Worm (Caenorhabditis elegans) whole organism, early embryonic: ENCODE data around the gene W08E12.9.
A peak's percentile ranks its signal among the peaks of the same experiment; 100 is the strongest.
"Not testable (repeated sequence)": the region's sequence is repeated elsewhere in the genome, so short reads cannot be mapped to it uniquely, and the experiment has no call there.

Experiments used
- B0310.2 ChIP-seq: sonication (generic microtip); optimal IDR thresholded peaks from 2 replicates; lab custom pipeline; 2016; ENCODE audit warnings: mild to moderate bottlenecking, missing genetic modification characterization, missing compliant biosample characterization
- F13C5.2 ChIP-seq: sonication (generic microtip); optimal IDR thresholded peaks from 2 replicates; lab custom pipeline; 2017; ENCODE audit warnings: mild to moderate bottlenecking, missing genetic modification characterization, inconsistent platforms, missing compliant biosample characterization
- aly-1 ChIP-seq: sonication (generic microtip); optimal IDR thresholded peaks from 2 replicates; lab custom pipeline; 2016; ENCODE audit warnings: missing genetic modification characterization, missing compliant biosample characterization
- ama-1 ChIP-seq: fragments of 150-350 bp; optimal IDR thresholded peaks from 2 replicates; lab custom pipeline; 2014
- ceh-13 ChIP-seq: fragments of 200-800 bp; sonication (Bioruptor generic); optimal IDR thresholded peaks from 2 replicates; lab custom pipeline; 2018; ENCODE audit warnings: mild to moderate bottlenecking, missing genetic modification characterization, missing compliant biosample characterization
- ceh-36 ChIP-seq: sonication (generic microtip); optimal IDR thresholded peaks from 2 replicates; lab custom pipeline; 2016; ENCODE audit warnings: missing genetic modification characterization, inconsistent platforms, missing compliant biosample characterization
- ets-7 ChIP-seq: sonication (generic microtip); optimal IDR thresholded peaks from 2 replicates; lab custom pipeline; 2016; ENCODE audit warnings: missing genotype, missing genetic modification characterization, missing compliant biosample characterization
- flt-1 ChIP-seq: fragments of 200-800 bp; sonication (Bioruptor generic); IDR thresholded peaks from 2 replicates; pipeline ENCODE4 v1.3.6; 2022; ENCODE audit warnings: missing genetic modification characterization, missing compliant biosample characterization
- hmbx-1 ChIP-seq: sonication (generic microtip); optimal IDR thresholded peaks from 2 replicates; lab custom pipeline; 2016; ENCODE audit warnings: mild to moderate bottlenecking, missing genetic modification characterization, missing compliant biosample characterization
- hmg-4 ChIP-seq: fragments of 200-800 bp; sonication (Bioruptor generic); optimal IDR thresholded peaks from 2 replicates; lab custom pipeline; 2018; ENCODE audit warnings: mild to moderate bottlenecking, missing genetic modification characterization, missing compliant biosample characterization
- hnd-1 ChIP-seq: sonication (generic microtip); optimal IDR thresholded peaks from 2 replicates; lab custom pipeline; 2016; ENCODE audit warnings: missing genetic modification characterization, missing compliant biosample characterization
- pes-1 ChIP-seq: fragments of 200-800 bp; sonication (Bioruptor generic); IDR thresholded peaks from 2 replicates; pipeline ENCODE4 v1.3.6; 2022; ENCODE audit warnings: missing genetic modification reagents, missing genetic modification characterization, missing compliant biosample characterization
- scrt-1 ChIP-seq: fragments of 200-800 bp; sonication (Bioruptor generic); IDR thresholded peaks from 2 replicates; pipeline ENCODE4 v1.3.6; 2022; ENCODE audit warnings: missing genetic modification characterization, missing compliant biosample characterization
- sea-1 ChIP-seq: fragments of 200-800 bp; sonication (Bioruptor generic); conservative IDR thresholded peaks from 2 replicates; pipeline ENCODE4 v1.3.6; 2022; ENCODE audit warnings: missing genetic modification characterization, missing compliant biosample characterization
- tbx-11 ChIP-seq: fragments of 200-800 bp; sonication (Bioruptor generic); IDR thresholded peaks from 2 replicates; pipeline ENCODE4 v1.3.6; 2022; ENCODE audit warnings: missing genetic modification characterization, missing compliant biosample characterization
- tbx-37 ChIP-seq: fragments of 200-800 bp; sonication (Bioruptor generic); conservative IDR thresholded peaks from 2 replicates; pipeline ENCODE4 v1.3.6; 2022; ENCODE audit warnings: missing genetic modification reagents, missing genetic modification characterization, missing compliant biosample characterization
- tra-4 ChIP-seq: sonication (generic microtip); optimal IDR thresholded peaks from 2 replicates; lab custom pipeline; 2017; ENCODE audit warnings: missing genetic modification characterization, missing compliant biosample characterization

W08E12.9 gene

DNA sequence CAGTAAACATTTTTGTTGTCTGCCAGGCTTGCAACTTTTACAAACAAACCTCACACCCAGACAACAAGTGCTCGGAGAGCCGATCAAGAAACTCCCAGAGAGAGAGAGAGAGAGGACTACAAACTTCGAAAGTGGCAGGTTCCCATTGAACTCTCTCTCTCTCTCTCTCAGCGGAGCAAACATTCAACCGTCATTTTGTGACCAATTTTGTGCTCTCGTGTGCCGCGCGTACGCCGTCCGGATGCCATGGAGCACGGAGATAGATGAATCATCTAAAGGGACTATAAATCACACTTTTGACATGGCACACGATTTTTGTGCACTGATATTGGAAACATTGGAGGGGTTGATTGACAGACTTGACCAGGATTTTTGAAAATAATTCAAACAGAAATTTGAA lies 1.5 kb upstream of the W08E12.9 start:
- no peak for TF ChIP-seq tbx-11
- TF ChIP-seq flt-1 = no peak
- TF ChIP-seq ets-7 (tag; lab: Kevin White, UChicago) = no peak
- no peak for TF ChIP-seq sea-1 (GFP tag; lab: Robert Waterston, UW)
- TF ChIP-seq ceh-13 (GFP tag; lab: Kevin White, UChicago) = no peak
- TF ChIP-seq ama-1 (lab: Kevin White, UChicago) = no peak
- TF ChIP-seq hmbx-1 (tag; lab: Kevin White, UChicago) = no peak
- TF ChIP-seq pes-1 (GFP tag; lab: Robert Waterston, UW) = no peak
- TF ChIP-seq tra-4 (tag; lab: Kevin White, UChicago) = no peak
- TF ChIP-seq aly-1 (tag; lab: Kevin White, UChicago) = no peak
- TF ChIP-seq hnd-1 (tag; lab: Kevin White, UChicago) = no peak
- TF ChIP-seq tbx-37 (GFP tag; lab: Robert Waterston, UW) = no peak
- TF ChIP-seq ceh-36 (tag; lab: Kevin White, UChicago) = no peak
- TF ChIP-seq F13C5.2 (tag; lab: Kevin White, UChicago) = no peak
- no peak for TF ChIP-seq scrt-1 (GFP tag; lab: Robert Waterston, UW)
- no peak for TF ChIP-seq B0310.2
- no peak for TF ChIP-seq hmg-4

DNA sequence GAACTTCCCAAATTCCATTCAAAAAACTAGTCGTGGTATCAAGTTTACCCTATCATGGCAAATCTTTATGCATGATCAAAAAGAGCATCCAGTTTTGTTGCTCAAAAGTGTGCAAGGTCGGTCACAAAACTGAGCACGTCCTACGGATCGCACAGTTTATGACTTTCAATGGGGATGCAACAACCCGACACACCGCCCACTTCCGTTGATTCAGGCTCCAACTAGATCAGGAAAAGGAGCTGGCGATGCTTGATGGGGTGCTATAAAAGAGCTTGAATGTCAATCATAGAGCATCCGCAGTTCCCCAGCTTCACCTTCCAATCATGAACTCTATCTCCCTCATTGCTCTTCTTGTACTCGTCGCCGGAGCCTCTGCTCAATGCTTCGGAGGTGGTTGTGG lies 1.8 kb downstream of the W08E12.9 start, which contains the start of gene W08E12.2:
Gene W08E12.2 (plus strand): TSS at position 301 of the 400 bp plus-strand sequence.
- TF ChIP-seq tbx-11 = no peak
- TF ChIP-seq sea-1 (GFP tag; lab: Robert Waterston, UW) = no peak

DNA sequence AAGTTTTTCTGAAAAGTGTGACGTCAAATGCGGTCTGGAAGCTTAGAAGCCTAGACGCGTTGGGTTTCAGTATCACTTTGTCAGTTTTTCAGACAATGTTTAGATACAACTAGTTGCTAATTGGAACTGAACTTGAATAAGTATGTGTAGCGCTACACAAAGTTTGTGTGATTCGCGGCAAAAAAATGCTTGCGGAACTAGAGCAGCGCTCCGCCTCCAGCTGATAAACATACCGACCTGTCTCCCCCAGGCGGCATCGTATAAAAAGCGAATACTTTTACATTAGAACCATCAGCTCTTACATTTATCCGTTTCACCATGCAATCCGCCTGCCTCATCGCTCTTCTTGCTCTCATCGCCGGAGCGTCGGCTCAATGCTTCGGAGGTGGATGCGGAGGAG lies 3.7 kb downstream of the W08E12.9 start, which contains the start of gene idpp-12:
Gene idpp-12 (plus strand): TSS at position 301 of the 400 bp plus-strand sequence.
- not testable (repeated sequence) for TF ChIP-seq tbx-11; tra-4 (tag; lab: Kevin White, UChicago); sea-1 (GFP tag; lab: Robert Waterston, UW)

DNA sequence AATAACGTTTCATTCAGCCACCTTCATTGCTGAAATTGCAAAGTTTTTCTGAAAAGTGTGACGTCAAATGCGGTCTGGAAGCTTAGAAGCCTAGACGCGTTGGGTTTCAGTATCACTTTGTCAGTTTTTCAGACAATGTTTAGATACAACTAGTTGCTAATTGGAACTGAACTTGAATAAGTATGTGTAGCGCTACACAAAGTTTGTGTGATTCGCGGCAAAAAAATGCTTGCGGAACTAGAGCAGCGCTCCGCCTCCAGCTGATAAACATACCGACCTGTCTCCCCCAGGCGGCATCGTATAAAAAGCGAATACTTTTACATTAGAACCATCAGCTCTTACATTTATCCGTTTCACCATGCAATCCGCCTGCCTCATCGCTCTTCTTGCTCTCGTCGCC lies 5.3 kb downstream of the W08E12.9 start, which contains the start of gene W08E12.4:
Gene W08E12.4 (plus strand): TSS at position 301 of the 400 bp plus-strand sequence.
- not testable (repeated sequence) for TF ChIP-seq sea-1 (GFP tag; lab: Robert Waterston, UW); hnd-1 (tag; lab: Kevin White, UChicago); ceh-36 (tag; lab: Kevin White, UChicago)

DNA sequence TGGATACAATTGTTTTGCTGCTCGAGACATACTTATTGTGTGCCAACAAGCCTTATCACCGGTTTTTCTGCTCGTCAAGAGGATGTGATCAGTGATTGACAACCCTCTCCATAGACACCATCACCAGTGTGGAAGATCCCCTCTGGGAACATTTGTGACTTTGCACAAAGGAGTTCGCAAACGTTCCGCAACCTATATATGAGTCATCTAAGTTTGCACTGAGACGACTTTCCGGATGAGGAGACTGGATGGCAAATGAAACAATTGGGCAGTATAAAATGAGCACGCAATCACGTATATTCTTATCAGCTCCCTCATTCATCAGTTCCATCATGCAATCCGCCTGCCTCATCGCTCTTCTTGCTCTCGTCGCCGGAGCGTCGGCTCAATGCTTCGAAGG lies 6.9 kb downstream of the W08E12.9 start, which contains the start of gene W08E12.5:
Gene W08E12.5 (plus strand): TSS at position 301 of the 400 bp plus-strand sequence.
- TF ChIP-seq ets-7 (tag; lab: Kevin White, UChicago) (no peak), tra-4 (tag; lab: Kevin White, UChicago) (no peak)

DNA sequence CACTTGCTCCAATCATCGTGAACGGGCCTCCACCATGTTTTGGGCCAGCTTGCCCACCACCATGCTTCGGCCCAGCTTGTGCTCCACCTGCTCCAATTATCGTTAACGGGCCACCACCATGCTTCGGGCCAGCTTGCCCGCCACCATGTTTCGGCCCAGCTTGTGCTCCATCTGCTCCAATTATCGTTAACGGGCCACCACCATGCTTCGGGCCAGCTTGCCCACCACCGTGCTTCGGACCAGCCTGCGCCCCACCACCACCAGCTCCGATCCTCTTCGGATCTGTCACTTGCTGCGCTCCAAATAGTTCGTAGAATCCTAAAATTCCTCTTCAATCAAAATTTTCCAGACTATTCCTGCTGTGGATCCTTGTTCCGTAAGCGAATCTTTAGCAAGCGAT lies 8.1 kb downstream of the W08E12.9 start:
- TF ChIP-seq F13C5.2 (tag; lab: Kevin White, UChicago) = no peak
- no peak for TF ChIP-seq tbx-37 (GFP tag; lab: Robert Waterston, UW)
- 0 out of 2 replicates have a peak, but pooled peaks have one; percentile 29 for TF ChIP-seq sea-1 (GFP tag; lab: Robert Waterston, UW)

DNA sequence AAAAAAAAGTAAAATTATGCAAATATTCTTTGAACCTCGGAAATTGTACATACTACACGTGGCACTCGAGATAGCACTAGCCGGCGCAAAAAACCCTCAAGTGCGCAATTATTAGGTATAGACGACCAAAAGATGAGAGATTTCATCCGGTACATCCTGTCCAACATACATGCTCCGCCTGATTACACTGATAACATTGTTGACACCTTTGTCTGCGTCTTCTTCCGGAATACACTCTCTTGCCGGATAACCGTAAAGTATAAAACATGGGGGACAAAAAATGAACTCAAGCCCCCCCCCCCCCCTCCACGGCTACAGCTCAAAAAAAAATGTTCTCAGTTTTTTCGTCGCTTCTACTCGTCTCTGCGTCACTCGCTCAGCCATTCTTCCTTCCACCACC lies 9.1 kb downstream of the W08E12.9 start, which contains the start of gene W08E12.6:
Gene W08E12.6 (plus strand): TSS at position 301 of the 400 bp plus-strand sequence.
- no peak for TF ChIP-seq scrt-1 (GFP tag; lab: Robert Waterston, UW)
- TF ChIP-seq aly-1 (tag; lab: Kevin White, UChicago) = no peak
- TF ChIP-seq tra-4 (tag; lab: Kevin White, UChicago) = no peak
- TF ChIP-seq ceh-36 (tag; lab: Kevin White, UChicago) = no peak
- TF ChIP-seq hmbx-1 (tag; lab: Kevin White, UChicago) = no peak
- no peak for TF ChIP-seq F13C5.2 (tag; lab: Kevin White, UChicago)
- no peak for TF ChIP-seq ets-7 (tag; lab: Kevin White, UChicago)
- TF ChIP-seq ceh-13 (GFP tag; lab: Kevin White, UChicago) = no peak
- no peak for TF ChIP-seq pes-1 (GFP tag; lab: Robert Waterston, UW)
- no peak for TF ChIP-seq sea-1 (GFP tag; lab: Robert Waterston, UW)
- TF ChIP-seq tbx-37 (GFP tag; lab: Robert Waterston, UW) = no peak
- no peak for TF ChIP-seq B0310.2
- TF ChIP-seq hmg-4 = no peak
- TF ChIP-seq hnd-1 (tag; lab: Kevin White, UChicago) = no peak

DNA sequence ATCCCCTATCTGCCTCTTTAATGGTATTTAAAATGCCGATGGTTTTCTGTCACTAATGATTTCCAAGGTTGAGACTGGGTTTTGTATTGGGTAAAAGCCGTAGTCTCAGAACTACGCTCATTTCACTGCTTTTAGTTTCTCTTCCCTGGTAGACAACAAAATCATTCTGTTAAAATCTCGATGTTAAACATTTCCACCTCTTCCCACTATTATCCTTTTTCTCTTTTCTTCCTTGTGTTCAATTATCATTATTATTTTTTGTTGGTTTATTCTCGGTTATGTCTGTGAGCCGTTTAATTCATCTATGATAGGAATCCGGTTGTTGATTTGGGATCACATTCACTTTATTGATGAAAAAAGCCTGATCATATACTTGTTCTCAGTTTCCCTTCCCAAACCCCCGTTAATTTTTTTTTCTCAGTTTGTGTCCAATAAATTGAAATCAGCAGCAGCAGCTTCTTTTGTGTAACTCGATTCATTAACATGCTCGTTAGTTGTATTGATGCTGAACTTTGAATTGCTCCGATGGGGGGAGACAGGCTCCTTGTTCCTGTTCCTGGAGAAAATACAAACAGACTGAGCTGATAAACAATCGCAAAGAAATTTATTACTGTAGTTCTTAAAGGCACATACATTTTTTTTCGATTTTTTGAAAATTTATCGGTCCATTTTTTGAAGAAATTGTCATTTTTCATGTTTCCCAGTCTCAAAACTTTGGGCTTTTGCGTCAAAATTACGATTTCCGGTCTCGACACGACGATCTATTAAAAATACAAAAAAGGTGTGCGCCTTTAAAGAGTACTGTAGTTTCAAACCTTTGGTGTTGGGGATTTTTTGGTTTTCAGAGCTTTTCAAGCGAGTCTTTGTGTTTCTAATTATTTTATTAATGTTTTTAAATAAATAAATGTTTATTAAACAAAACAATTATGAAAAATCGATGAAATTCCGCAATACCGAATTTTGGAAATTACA lies 10.5 kb downstream of the W08E12.9 start:
- TF ChIP-seq ets-7 (tag; lab: Kevin White, UChicago) = no peak
- TF ChIP-seq hmbx-1 (tag; lab: Kevin White, UChicago) = no peak
- no peak for TF ChIP-seq F13C5.2 (tag; lab: Kevin White, UChicago)
- TF ChIP-seq hmg-4 = no peak
- TF ChIP-seq ama-1 (lab: Kevin White, UChicago) = no peak
